Worm (Caenorhabditis elegans): ENCODE measurements around the gene C27D8.2.

C27D8.2 gene

DNA sequence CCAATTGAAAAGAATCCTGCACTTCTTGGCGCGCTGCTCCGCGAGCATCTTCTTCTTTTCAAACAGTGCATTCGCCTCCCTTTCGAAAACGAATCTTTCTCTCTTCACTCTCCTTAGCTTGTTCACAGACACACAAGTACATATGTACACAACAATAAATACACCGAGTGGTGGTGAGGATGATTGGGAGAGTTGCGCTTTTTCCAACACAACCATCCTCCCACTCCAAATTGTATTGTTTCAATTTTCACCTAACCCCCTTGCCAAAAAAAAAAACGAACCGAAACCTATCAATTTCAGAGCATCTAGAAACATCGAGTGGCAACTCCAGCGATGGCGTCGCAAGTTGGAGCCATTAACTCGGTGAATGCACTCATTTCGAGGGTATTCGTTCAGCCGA lies 35.3 kb downstream of the C27D8.2 start, which contains the start of gene inx-6:
TSS of gene inx-6 (plus strand) at position 301 of the 400 bp plus-strand sequence.
- no peak for TF ChIP-seq lin-32 (GFP tag; optimal IDR thresholded peaks at IDR 0.05)
- no peak for TF ChIP-seq zip-8 (tag; optimal IDR thresholded peaks at IDR 0.05)
- TF ChIP-seq sptf-1 (tag; optimal IDR thresholded peaks at IDR 0.05): no peak
- no peak for TF ChIP-seq sem-2 (GFP tag; optimal IDR thresholded peaks at IDR 0.05)
- no peak for TF ChIP-seq unc-62 (GFP tag; optimal IDR thresholded peaks at IDR 0.05)
- no peak for TF ChIP-seq nhr-76 (tag; optimal IDR thresholded peaks at IDR 0.05)
- no peak for TF ChIP-seq tbx-8 (GFP tag; optimal IDR thresholded peaks at IDR 0.05)
- no peak for TF ChIP-seq nhr-12 (tag; optimal IDR thresholded peaks at IDR 0.05)
- TF ChIP-seq blmp-1 (tag; optimal IDR thresholded peaks at IDR 0.05): no peak
- no peak for TF ChIP-seq unc-39 (tag; optimal IDR thresholded peaks at IDR 0.05)

DNA sequence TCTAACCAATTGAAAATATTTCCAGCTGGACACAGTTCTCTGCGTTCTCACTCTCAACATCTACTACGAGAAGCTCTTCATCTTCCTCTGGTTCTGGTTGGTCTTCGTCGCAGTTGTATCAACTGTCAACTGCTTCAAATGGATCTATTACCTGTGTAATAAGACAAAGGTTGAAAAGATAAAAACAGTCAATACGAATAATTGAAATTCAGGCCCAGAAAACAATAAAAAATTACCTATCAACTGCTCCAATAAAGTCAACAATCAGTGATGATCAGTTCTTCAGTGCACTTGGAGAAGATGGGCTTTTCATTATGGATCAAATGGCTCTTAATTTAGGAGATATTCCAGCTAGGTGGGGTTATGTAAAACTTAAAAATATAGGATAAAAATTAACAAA lies 37.7 kb downstream of the C27D8.2 start:
- TF ChIP-seq ces-1 (GFP tag; optimal IDR thresholded peaks at IDR 0.05) (no peak), ham-2 (GFP tag; optimal IDR thresholded peaks at IDR 0.05) (no peak), mls-2 (tag; optimal IDR thresholded peaks at IDR 0.05) (no peak), flh-1 (GFP tag; optimal IDR thresholded peaks at IDR 0.05) (no peak), unc-120 (tag; optimal IDR thresholded peaks at IDR 0.05; ENCODE audit: poor library complexity, severe bottlenecking) (no peak), bed-3 (GFP tag; optimal IDR thresholded peaks at IDR 0.05) (no peak), zip-8 (tag; optimal IDR thresholded peaks at IDR 0.05) (no peak), nhr-76 (tag; optimal IDR thresholded peaks at IDR 0.05) (no peak), cnd-1 (tag; optimal IDR thresholded peaks at IDR 0.05) (no peak), lsy-2 (tag; optimal IDR thresholded peaks at IDR 0.05) (no peak), unc-62 (GFP tag; optimal IDR thresholded peaks at IDR 0.05) (no peak), ztf-11 (tag; optimal IDR thresholded peaks at IDR 0.05) (no peak), nhr-12 (tag; optimal IDR thresholded peaks at IDR 0.05) (no peak), ceh-43 (GFP tag; optimal IDR thresholded peaks at IDR 0.05) (no peak), ceh-83 (GFP tag; optimal IDR thresholded peaks at IDR 0.05) (no peak), nhr-2 (tag; optimal IDR thresholded peaks at IDR 0.05) (no peak)

DNA sequence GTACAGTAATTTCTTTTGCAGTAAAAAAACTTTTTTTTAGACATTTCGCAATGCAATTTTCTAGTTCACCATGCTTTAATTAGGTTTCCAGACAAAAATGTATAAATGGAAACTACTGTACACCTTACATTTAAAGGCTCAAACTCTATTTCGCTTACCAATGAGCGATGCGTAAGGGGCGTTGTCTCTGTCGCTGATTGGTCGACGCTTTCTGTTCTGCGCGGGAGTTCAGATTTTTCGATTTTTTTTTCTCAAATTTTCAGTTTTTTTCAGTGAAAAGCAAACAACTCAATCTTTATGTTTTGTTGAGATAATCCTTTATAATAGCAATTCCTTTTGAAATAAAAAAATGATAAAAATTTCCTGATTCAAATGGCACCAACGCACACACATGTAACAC lies 43.2 kb downstream of the C27D8.2 start:
- TF ChIP-seq ztf-11 (tag; optimal IDR thresholded peaks at IDR 0.05) (no peak), nhr-2 (tag; optimal IDR thresholded peaks at IDR 0.05) (no peak), lin-32 (GFP tag; optimal IDR thresholded peaks at IDR 0.05) (no peak), zip-8 (tag; optimal IDR thresholded peaks at IDR 0.05) (no peak), mep-1 (tag; optimal IDR thresholded peaks at IDR 0.05) (no peak), snpc-4 (tag; optimal IDR thresholded peaks at IDR 0.05) (no peak), bed-3 (GFP tag; optimal IDR thresholded peaks at IDR 0.05) (no peak), nhr-237 (tag; optimal IDR thresholded peaks at IDR 0.05) (no peak)

DNA sequence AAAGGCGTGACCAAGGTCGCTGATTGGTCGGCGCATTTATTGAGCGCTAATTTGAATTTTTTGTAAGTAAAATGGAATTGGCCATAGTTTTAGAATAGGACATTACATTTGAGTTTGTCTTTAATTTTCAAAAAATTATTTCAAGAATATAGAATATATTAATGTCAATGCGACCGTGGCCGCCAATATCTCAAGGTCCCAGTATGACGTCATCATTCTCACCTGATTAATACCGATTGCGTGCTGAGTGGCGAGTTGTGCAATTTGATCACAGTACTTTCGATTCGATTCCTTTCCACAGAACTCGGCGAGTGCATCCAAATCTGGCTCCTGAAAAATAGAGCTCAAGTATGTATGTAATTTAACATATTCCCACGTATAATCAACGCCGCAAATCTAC lies 44.6 kb downstream of the C27D8.2 start:
- TF ChIP-seq elt-3 (tag; optimal IDR thresholded peaks at IDR 0.05) (no peak), zip-8 (tag; optimal IDR thresholded peaks at IDR 0.05) (peak; percentile 93)

DNA sequence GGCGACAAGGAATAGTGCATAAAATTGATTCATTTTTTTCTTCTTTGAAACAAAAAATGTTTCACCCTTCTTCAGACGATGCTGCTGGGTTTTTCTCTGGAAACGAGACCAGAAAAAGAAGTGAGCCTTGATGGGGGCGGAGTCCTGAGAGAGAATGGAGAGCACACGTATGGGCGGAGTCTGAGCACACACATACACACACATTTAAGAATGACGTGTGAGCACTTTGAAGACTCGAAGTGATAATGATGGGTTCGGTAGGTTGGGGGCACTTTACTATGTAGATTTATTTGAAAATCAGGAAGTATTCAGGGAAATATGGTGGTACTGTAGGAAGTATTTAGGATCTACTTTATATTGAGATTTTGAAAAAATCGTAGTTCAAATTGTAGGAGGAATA lies 46.5 kb downstream of the C27D8.2 start, which contains the start of gene flp-9:
TSS of gene flp-9 (minus strand) at position 101 of the 400 bp plus-strand sequence.
- no peak for TF ChIP-seq bed-3 (GFP tag; optimal IDR thresholded peaks at IDR 0.05)

DNA sequence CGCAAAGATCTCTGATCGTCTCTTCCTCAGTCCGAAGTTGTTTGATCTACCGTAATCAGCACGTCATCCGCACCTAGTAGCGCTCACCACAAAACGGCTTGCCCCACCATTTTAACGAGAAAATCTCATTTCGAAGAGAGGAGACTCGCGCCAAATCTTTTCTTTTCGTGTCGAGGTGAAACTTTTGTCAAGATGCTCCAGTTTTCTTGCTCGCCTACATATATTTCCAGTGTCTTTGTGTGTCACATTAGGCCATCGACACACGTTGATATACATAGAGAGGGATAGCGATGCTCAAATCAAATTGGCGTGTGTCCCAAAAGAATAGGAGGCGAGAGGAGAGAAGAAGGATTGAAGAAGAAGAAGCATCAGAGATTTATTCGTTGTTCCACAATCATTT lies 51.8 kb downstream of the C27D8.2 start:
- TF ChIP-seq snpc-4 (tag; optimal IDR thresholded peaks at IDR 0.05) (no peak), nhr-28 (tag; optimal IDR thresholded peaks at IDR 0.05) (no peak), ces-1 (GFP tag; optimal IDR thresholded peaks at IDR 0.05) (peak; percentile 83)

All from whole organism, mixed stage, embryonic.